Worm (Caenorhabditis elegans): ENCODE data around the gene igcm-4.

DNA sequence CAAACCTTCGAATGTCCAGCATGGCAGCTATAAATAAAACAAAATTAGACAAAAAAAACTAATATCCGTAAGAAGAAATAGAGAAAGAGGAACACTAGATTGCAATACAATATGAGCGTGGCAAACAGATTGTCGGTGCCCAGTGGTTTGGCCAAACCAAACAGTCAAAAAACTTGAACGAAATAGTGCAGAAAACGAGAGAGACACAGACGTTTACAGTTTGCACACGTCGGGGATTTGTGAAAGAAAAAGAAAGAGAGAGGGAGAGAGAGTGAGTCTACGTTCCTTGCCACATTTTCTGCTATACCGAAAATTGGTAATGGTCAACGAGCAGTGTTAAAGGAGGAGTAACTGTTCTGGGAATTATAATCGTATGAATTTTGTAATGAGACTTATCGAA is 11.0 kb downstream of the igcm-4 start, which contains the start of gene ergi-1:
- no peak for TF ChIP-seq hlh-1 (tag; optimal IDR thresholded peaks at IDR 0.05)
- no peak for TF ChIP-seq nhr-28 (tag; optimal IDR thresholded peaks at IDR 0.05)
- TF ChIP-seq unc-62 (GFP tag; optimal IDR thresholded peaks at IDR 0.05): no peak
- TF ChIP-seq unc-39 (tag; optimal IDR thresholded peaks at IDR 0.05): no peak
- no peak for TF ChIP-seq lin-13 (tag; optimal IDR thresholded peaks at IDR 0.05)
- no peak for TF ChIP-seq ztf-11 (tag; optimal IDR thresholded peaks at IDR 0.05)
- TF ChIP-seq nhr-237 (tag; optimal IDR thresholded peaks at IDR 0.05): no peak
- no peak for TF ChIP-seq snpc-4 (tag; optimal IDR thresholded peaks at IDR 0.05)
- TF ChIP-seq flh-1 (GFP tag; optimal IDR thresholded peaks at IDR 0.05): no peak
- TF ChIP-seq nhr-12 (tag; optimal IDR thresholded peaks at IDR 0.05): no peak
- no peak for TF ChIP-seq mep-1 (tag; optimal IDR thresholded peaks at IDR 0.05)
- TF ChIP-seq lsy-2 (tag; optimal IDR thresholded peaks at IDR 0.05): no peak
- no peak for TF ChIP-seq mls-2 (tag; optimal IDR thresholded peaks at IDR 0.05)
